Worm (Caenorhabditis elegans) whole organism, young adult: Measurements from ENCODE around the gene R102.1.

Experiments
- B0019.2 ChIP-seq: fragments of 200-800 bp; sonication (Bioruptor generic); conservative IDR thresholded peaks from 2 replicates; pipeline ENCODE4 v1.3.6; 2022; ENCODE audit warnings: missing genetic modification reagents, missing genetic modification characterization, missing compliant biosample characterization
- B0035.1 ChIP-seq: sonication (generic microtip); optimal IDR thresholded peaks from 2 replicates; lab custom pipeline; 2016; ENCODE audit warnings: missing genetic modification characterization, mild to moderate bottlenecking, missing compliant biosample characterization, missing genotype, missing genetic modification reagents
- B0261.1 ChIP-seq: sonication (generic microtip); optimal IDR thresholded peaks from 2 replicates; lab custom pipeline; 2016; ENCODE audit warnings: mild to moderate bottlenecking, missing genetic modification characterization, moderate library complexity, missing compliant biosample characterization
- B0336.3 ChIP-seq: fragments of 200-800 bp; sonication (Bioruptor generic); IDR thresholded peaks from 2 replicates; pipeline ENCODE4 v1.3.6; 2022; ENCODE audit warnings: missing genetic modification characterization, missing compliant biosample characterization
- D2030.7 ChIP-seq: fragments of 200-800 bp; sonication (Bioruptor generic); IDR thresholded peaks from 2 replicates; pipeline ENCODE4 v1.3.6; 2022; ENCODE audit warnings: missing genetic modification reagents, missing genetic modification characterization, missing compliant biosample characterization
- F10E7.11 ChIP-seq: sonication (generic microtip); optimal IDR thresholded peaks from 2 replicates; lab custom pipeline; 2017; ENCODE audit warnings: mild to moderate bottlenecking, missing genetic modification characterization, moderate library complexity, missing compliant biosample characterization
- F52B5.7 ChIP-seq: sonication (generic microtip); optimal IDR thresholded peaks from 2 replicates; lab custom pipeline; 2016; ENCODE audit warnings: mild to moderate bottlenecking, missing genetic modification characterization, missing compliant biosample characterization
- F57A8.1 ChIP-seq: fragments of 200-800 bp; sonication (Bioruptor generic); optimal IDR thresholded peaks from 2 replicates; lab custom pipeline; 2018; ENCODE audit warnings: mild to moderate bottlenecking, missing genetic modification characterization, moderate library complexity, missing compliant biosample characterization
- K11D2.4 ChIP-seq: fragments of 200-800 bp; sonication (Bioruptor generic); IDR thresholded peaks from 2 replicates; pipeline ENCODE4 v1.3.6; 2022; ENCODE audit warnings: missing genetic modification reagents, missing genetic modification characterization, missing compliant biosample characterization
- K12H6.12 ChIP-seq: fragments of 200-800 bp; sonication (Bioruptor generic); optimal IDR thresholded peaks from 2 replicates; lab custom pipeline; 2018; ENCODE audit warnings: mild to moderate bottlenecking, missing genetic modification characterization, missing compliant biosample characterization
- ZK185.1 ChIP-seq: sonication (generic microtip); optimal IDR thresholded peaks from 2 replicates; lab custom pipeline; 2016; ENCODE audit warnings: mild to moderate bottlenecking, missing genetic modification characterization, missing compliant biosample characterization; ENCODE audit not compliant: poor library complexity, severe bottlenecking
- aptf-3 ChIP-seq: fragments of 200-800 bp; sonication (Bioruptor generic); IDR thresholded peaks from 2 replicates; pipeline ENCODE4 v1.3.6; 2022; ENCODE audit warnings: missing genetic modification characterization, missing compliant biosample characterization
- attf-6 ChIP-seq: fragments of 200-800 bp; sonication (Bioruptor generic); IDR thresholded peaks from 2 replicates; pipeline ENCODE4 v1.3.6; 2022; ENCODE audit warnings: missing genetic modification reagents, missing genetic modification characterization, missing compliant biosample characterization
- bed-1 ChIP-seq: fragments of 200-800 bp; sonication (Bioruptor generic); IDR thresholded peaks from 2 replicates; pipeline ENCODE4 v1.3.6; 2022; ENCODE audit warnings: missing genetic modification reagents, missing genetic modification characterization, missing compliant biosample characterization
- cebp-1 ChIP-seq, 2 experiments: fragments of 200-800 bp in 1 of 2; sonication (Bioruptor generic) in 1 of 2; sonication (generic microtip) in 1 of 2; IDR thresholded peaks in 1 of 2; optimal IDR thresholded peaks in 1 of 2; 2 replicates each; pipeline versions ENCODE4 v1.3.6 to Lab custom; 2017 to 2022; ENCODE audit warnings: missing compliant biosample characterization in 2 of 2, missing genetic modification characterization in 2 of 2, mild to moderate bottlenecking in 1 of 2, missing genetic modification reagents in 1 of 2, moderate library complexity in 1 of 2
- cebp-2 ChIP-seq: fragments of 200-800 bp; sonication (Bioruptor generic); IDR thresholded peaks from 2 replicates; pipeline ENCODE4 v1.3.6; 2022; ENCODE audit warnings: missing genetic modification characterization, missing compliant biosample characterization
- ceh-40 ChIP-seq: fragments of 200-800 bp; sonication (Bioruptor generic); IDR thresholded peaks from 2 replicates; pipeline ENCODE4 v1.3.6; 2022; ENCODE audit warnings: missing genetic modification characterization, missing compliant biosample characterization
- ceh-58 ChIP-seq: fragments of 200-800 bp; sonication (Bioruptor generic); IDR thresholded peaks from 2 replicates; pipeline ENCODE4 v1.3.6; 2022; ENCODE audit warnings: missing genetic modification characterization, missing compliant biosample characterization
- ceh-79 ChIP-seq: sonication (generic microtip); optimal IDR thresholded peaks from 2 replicates; lab custom pipeline; 2017; ENCODE audit warnings: mild to moderate bottlenecking, missing genetic modification characterization, missing compliant biosample characterization
- chd-7 ChIP-seq: sonication (generic microtip); optimal IDR thresholded peaks from 2 replicates; lab custom pipeline; 2016; ENCODE audit warnings: mild to moderate bottlenecking, missing genetic modification characterization, moderate library complexity, missing compliant biosample characterization
- dox-1 ChIP-seq: fragments of 200-800 bp; sonication (Bioruptor generic); IDR thresholded peaks from 2 replicates; pipeline ENCODE4 v1.3.6; 2022; ENCODE audit warnings: missing genetic modification reagents, missing genetic modification characterization, missing compliant biosample characterization
- egl-44 ChIP-seq: fragments of 200-800 bp; sonication (Bioruptor generic); IDR thresholded peaks from 2 replicates; pipeline ENCODE4 v1.3.6; 2022; ENCODE audit warnings: missing genetic modification reagents, missing genetic modification characterization, missing compliant biosample characterization
- ekl-4 ChIP-seq: fragments of 200-800 bp; sonication (Bioruptor generic); IDR thresholded peaks from 2 replicates; pipeline ENCODE4 v1.3.6; 2022; ENCODE audit warnings: missing genetic modification reagents, missing genetic modification characterization, missing compliant biosample characterization
- ets-4 ChIP-seq: fragments of 200-800 bp; sonication (Bioruptor generic); optimal IDR thresholded peaks from 2 replicates; lab custom pipeline; 2018; ENCODE audit warnings: mild to moderate bottlenecking, missing genetic modification characterization, missing compliant biosample characterization
- let-607 ChIP-seq, 2 experiments: fragments of 200-800 bp in 1 of 2; sonication (Bioruptor generic) in 1 of 2; sonication (generic microtip) in 1 of 2; optimal IDR thresholded peaks; 2 replicates each; lab custom pipeline; 2016 to 2018; ENCODE audit warnings: mild to moderate bottlenecking in 2 of 2, missing compliant biosample characterization in 2 of 2, missing genetic modification characterization in 2 of 2, moderate library complexity in 2 of 2, missing genotype in 1 of 2
- lin-35 ChIP-seq, 3 experiments: fragments of 150-350 bp in 2 of 3; sonication (generic microtip) in 1 of 3; optimal IDR thresholded peaks; 2 replicates each; lab custom pipeline; 2014 to 2018; ENCODE audit warnings: missing biosample characterization in 3 of 3, missing genetic modification characterization in 3 of 3, missing genetic modification reagents in 3 of 3
- lir-1 ChIP-seq: fragments of 200-800 bp; sonication (Bioruptor generic); conservative IDR thresholded peaks from 2 replicates; pipeline ENCODE4 v1.3.6; 2022; ENCODE audit warnings: missing genetic modification reagents, missing genetic modification characterization, missing compliant biosample characterization
- madf-3 ChIP-seq: fragments of 200-800 bp; sonication (Bioruptor generic); IDR thresholded peaks from 2 replicates; pipeline ENCODE4 v1.3.6; 2022; ENCODE audit warnings: missing genetic modification reagents, missing genetic modification characterization, missing compliant biosample characterization
- madf-6 ChIP-seq: fragments of 200-800 bp; sonication (Bioruptor generic); IDR thresholded peaks from 2 replicates; pipeline ENCODE4 v1.3.6; 2022; ENCODE audit warnings: missing genetic modification reagents, missing genetic modification characterization, missing compliant biosample characterization
- madf-8 ChIP-seq: fragments of 200-800 bp; sonication (Bioruptor generic); conservative IDR thresholded peaks from 2 replicates; pipeline ENCODE4 v1.3.6; 2022; ENCODE audit warnings: missing genetic modification reagents, missing genetic modification characterization, missing compliant biosample characterization
- nfya-1 ChIP-seq: sonication (generic microtip); optimal IDR thresholded peaks from 2 replicates; lab custom pipeline; 2017; ENCODE audit warnings: antibody characterized with exemption, missing compliant biosample characterization, missing genetic modification characterization, borderline replicate concordance; ENCODE audit not compliant: insufficient read depth
- nfya-2 ChIP-seq: fragments of 200-800 bp; sonication (Bioruptor generic); IDR thresholded peaks from 2 replicates; pipeline ENCODE4 v1.3.6; 2022; ENCODE audit warnings: missing genetic modification reagents, missing genetic modification characterization, missing compliant biosample characterization
- nhr-179 ChIP-seq: sonication (generic microtip); optimal IDR thresholded peaks from 2 replicates; lab custom pipeline; 2016; ENCODE audit warnings: mild to moderate bottlenecking, missing genetic modification characterization, missing compliant biosample characterization
- nhr-27 ChIP-seq: fragments of 200-800 bp; sonication (Bioruptor generic); optimal IDR thresholded peaks from 2 replicates; lab custom pipeline; 2018; ENCODE audit warnings: mild to moderate bottlenecking, missing genetic modification characterization, moderate library complexity, missing compliant biosample characterization
- pbrm-1 ChIP-seq: fragments of 200-800 bp; sonication (Bioruptor generic); IDR thresholded peaks from 2 replicates; pipeline ENCODE4 v1.3.6; 2022; ENCODE audit warnings: missing genetic modification reagents, missing genetic modification characterization, missing compliant biosample characterization
- rec-8 ChIP-seq, 2 experiments: sonication (generic microtip); optimal IDR thresholded peaks; 2 replicates each; lab custom pipeline; 2016; ENCODE audit warnings: mild to moderate bottlenecking in 2 of 2, missing genetic modification characterization in 2 of 2, missing genetic modification reagents in 2 of 2, missing genotype in 2 of 2, missing biosample characterization in 1 of 2, missing compliant biosample characterization in 1 of 2, moderate library complexity in 1 of 2
- sdz-38 ChIP-seq: sonication (generic microtip); optimal IDR thresholded peaks from 2 replicates; lab custom pipeline; 2016; ENCODE audit warnings: missing genotype, missing genetic modification characterization, missing compliant biosample characterization
- snpc-1.1 ChIP-seq: sonication (generic microtip); optimal IDR thresholded peaks from 2 replicates; lab custom pipeline; 2017; ENCODE audit warnings: missing genetic modification characterization, mild to moderate bottlenecking, missing compliant biosample characterization, antibody characterized with exemption, moderate library complexity, missing genotype, missing genetic modification reagents; ENCODE audit not compliant: insufficient read depth
- somi-1 ChIP-seq: fragments of 200-800 bp; sonication (Bioruptor generic); optimal IDR thresholded peaks from 2 replicates; lab custom pipeline; 2018; ENCODE audit warnings: mild to moderate bottlenecking, missing genetic modification characterization, missing compliant biosample characterization
- tbp1 ChIP-seq: fragments of 200-800 bp; sonication (Bioruptor generic); optimal IDR thresholded peaks from 2 replicates; lab custom pipeline; 2018; ENCODE audit warnings: mild to moderate bottlenecking, missing genetic modification characterization, missing compliant biosample characterization
- unc-62 ChIP-seq: fragments of 150-350 bp; optimal IDR thresholded peaks from 2 replicates; lab custom pipeline; 2014; ENCODE audit warnings: missing biosample characterization, missing genetic modification reagents, missing genetic modification characterization
- zim-3 ChIP-seq: sonication (generic microtip); optimal IDR thresholded peaks from 2 replicates; lab custom pipeline; 2017; ENCODE audit warnings: mild to moderate bottlenecking, missing genetic modification characterization, moderate library complexity, missing compliant biosample characterization
- ztf-18 ChIP-seq: sonication (generic microtip); optimal IDR thresholded peaks from 2 replicates; lab custom pipeline; 2016; ENCODE audit warnings: missing genotype, mild to moderate bottlenecking, missing genetic modification characterization, missing compliant biosample characterization
- ztf-25 ChIP-seq: fragments of 200-800 bp; sonication (Bioruptor generic); IDR thresholded peaks from 2 replicates; pipeline ENCODE4 v1.3.6; 2022; ENCODE audit warnings: missing genetic modification reagents, missing genetic modification characterization, missing compliant biosample characterization
- ztf-26 ChIP-seq: sonication (generic microtip); optimal IDR thresholded peaks from 2 replicates; lab custom pipeline; 2017; ENCODE audit warnings: missing genetic modification characterization, missing compliant biosample characterization

The R102.1 gene

ce11 chrIV:10697022-10697979 lies 11.5 kb downstream of the R102.1 start, which contains the start of gene allo-1 (continued):
- TF ChIP-seq madf-6 (GFP tag; lab: Robert Waterston, UW), result peak; percentile 64
- TF ChIP-seq pbrm-1 (GFP tag; lab: Robert Waterston, UW), result peak; percentile 49; the same call in 1 of the 2 replicates
- no peak for TF ChIP-seq ceh-79
- no peak for TF ChIP-seq unc-62 (GFP tag; lab: Kevin White, UChicago)
- no peak for TF ChIP-seq F57A8.1 (GFP tag; lab: Kevin White, UChicago)
- TF ChIP-seq ceh-40, result no peak
- no peak for TF ChIP-seq ztf-18 (tag; lab: Kevin White, UChicago)
- no peak for TF ChIP-seq ceh-58 (GFP tag; lab: Robert Waterston, UW)
- no peak for TF ChIP-seq bed-1 (GFP tag; lab: Robert Waterston, UW)
- peak; percentile 28; the same call in 1 of the 2 replicates for TF ChIP-seq dox-1 (GFP tag; lab: Robert Waterston, UW)
- TF ChIP-seq madf-3, result no peak
- no peak for TF ChIP-seq ets-4 (GFP tag; lab: Kevin White, UChicago)
- no peak for TF ChIP-seq chd-7 (tag; lab: Kevin White, UChicago)
- TF ChIP-seq B0261.1 (tag; lab: Kevin White, UChicago), result no peak
- TF ChIP-seq zim-3, result no peak
- no peak for TF ChIP-seq nfya-1
- TF ChIP-seq K12H6.12 (tag; lab: Kevin White, UChicago), result peak; percentile 10
- TF ChIP-seq cebp-2 (GFP tag; lab: Robert Waterston, UW), result no peak
- TF ChIP-seq B0336.3 (GFP tag; lab: Robert Waterston, UW), result peak; percentile 34; the same call in 1 of the 2 replicates
- no peak for TF ChIP-seq ztf-25 (GFP tag; lab: Robert Waterston, UW)
- TF ChIP-seq rec-8 (tag; optimal IDR thresholded peaks at IDR 0.05; lab: Kevin White, UChicago), result no peak
- TF ChIP-seq tbp1 (GFP tag; lab: Kevin White, UChicago), result peak; percentile 44
- TF ChIP-seq ekl-4 (GFP tag; lab: Robert Waterston, UW), result peak; percentile 42; the same call in 1 of the 2 replicates
- no peak for TF ChIP-seq nhr-179 (tag; lab: Kevin White, UChicago)
- peak; percentile 51 for TF ChIP-seq ZK185.1 (tag; lab: Kevin White, UChicago)
- TF ChIP-seq K11D2.4 (GFP tag; lab: Robert Waterston, UW), result no peak
- no peak for TF ChIP-seq aptf-3 (GFP tag; lab: Robert Waterston, UW)
- no peak for TF ChIP-seq ztf-26 (tag; lab: Kevin White, UChicago)
- TF ChIP-seq sdz-38, result no peak
- TF ChIP-seq D2030.7, result no peak
- TF ChIP-seq cebp-1 (GFP tag; IDR thresholded peaks at IDR 0.05; lab: Robert Waterston, UW), result peak; percentile 97
- TF ChIP-seq cebp-1 (tag; optimal IDR thresholded peaks at IDR 0.05; lab: Kevin White, UChicago), result peak; percentile 98
- TF ChIP-seq nfya-2, result no peak
- TF ChIP-seq nhr-27 (tag; lab: Kevin White, UChicago), result no peak
- no peak for TF ChIP-seq B0019.2 (GFP tag; lab: Robert Waterston, UW)
- TF ChIP-seq egl-44 (GFP tag; lab: Robert Waterston, UW), result no peak
- no peak for TF ChIP-seq B0035.1 (tag; lab: Kevin White, UChicago)
- TF ChIP-seq F52B5.7 (tag; lab: Kevin White, UChicago), result no peak
- no peak for TF ChIP-seq let-607 (tag; optimal IDR thresholded peaks at IDR 0.05; lab: Kevin White, UChicago)
- TF ChIP-seq lin-35 (GFP tag; optimal IDR thresholded peaks at IDR 0.05; lab: Kevin White, UChicago), result peak in 1 of 3 experiments; percentile 34
- no peak for TF ChIP-seq attf-6
- TF ChIP-seq lir-1 (GFP tag; lab: Robert Waterston, UW), result no peak
- TF ChIP-seq somi-1, result peak; percentile 54
- TF ChIP-seq F10E7.11 (tag; lab: Kevin White, UChicago), result no peak
- no peak for TF ChIP-seq snpc-1.1 (tag; lab: Kevin White, UChicago)
- TF ChIP-seq madf-8, result peak; percentile 17; the same call in 1 of the 2 replicates
